Worm (Caenorhabditis elegans) whole organism, young adult: ENCODE measurements around the gene mfsd-8.

ENCODE experiments used
- B0019.2 ChIP-seq: fragments of 200-800 bp; sonication (Bioruptor generic); conservative IDR thresholded peaks from 2 replicates; pipeline ENCODE4 v1.3.6; 2022; ENCODE audit warnings: missing genetic modification reagents, missing genetic modification characterization, missing compliant biosample characterization
- B0336.3 ChIP-seq: fragments of 200-800 bp; sonication (Bioruptor generic); IDR thresholded peaks from 2 replicates; pipeline ENCODE4 v1.3.6; 2022; ENCODE audit warnings: missing genetic modification characterization, missing compliant biosample characterization
- C06A6.2 ChIP-seq: fragments of 200-800 bp; sonication (Bioruptor generic); conservative IDR thresholded peaks from 2 replicates; pipeline ENCODE4 v1.3.6; 2022; ENCODE audit warnings: missing genetic modification characterization, missing compliant biosample characterization
- F52B5.7 ChIP-seq: sonication (generic microtip); optimal IDR thresholded peaks from 2 replicates; lab custom pipeline; 2016; ENCODE audit warnings: mild to moderate bottlenecking, missing genetic modification characterization, missing compliant biosample characterization
- F57C9.4 ChIP-seq: sonication (generic microtip); optimal IDR thresholded peaks from 2 replicates; lab custom pipeline; 2017; ENCODE audit warnings: mild to moderate bottlenecking, missing genetic modification characterization, missing compliant biosample characterization
- Y53F4B.3 ChIP-seq: fragments of 200-800 bp; sonication (Bioruptor generic); IDR thresholded peaks from 2 replicates; pipeline ENCODE4 v1.3.6; 2022; ENCODE audit warnings: missing genetic modification reagents, missing genetic modification characterization, missing compliant biosample characterization
- Y53G8AR.9 ChIP-seq: fragments of 200-800 bp; sonication (Bioruptor generic); conservative IDR thresholded peaks from 2 replicates; pipeline ENCODE4 v1.3.6; 2022; ENCODE audit warnings: missing genetic modification reagents, missing genetic modification characterization, missing compliant biosample characterization
- aptf-3 ChIP-seq: fragments of 200-800 bp; sonication (Bioruptor generic); IDR thresholded peaks from 2 replicates; pipeline ENCODE4 v1.3.6; 2022; ENCODE audit warnings: missing genetic modification characterization, missing compliant biosample characterization
- attf-5 ChIP-seq: fragments of 200-800 bp; sonication (Bioruptor generic); optimal IDR thresholded peaks from 2 replicates; lab custom pipeline; 2018; ENCODE audit warnings: mild to moderate bottlenecking, missing genetic modification characterization, missing compliant biosample characterization
- cebp-1 ChIP-seq, 2 experiments: fragments of 200-800 bp in 1 of 2; sonication (Bioruptor generic) in 1 of 2; sonication (generic microtip) in 1 of 2; IDR thresholded peaks in 1 of 2; optimal IDR thresholded peaks in 1 of 2; 2 replicates each; pipeline versions ENCODE4 v1.3.6 to Lab custom; 2017 to 2022; ENCODE audit warnings: missing compliant biosample characterization in 2 of 2, missing genetic modification characterization in 2 of 2, mild to moderate bottlenecking in 1 of 2, missing genetic modification reagents in 1 of 2, moderate library complexity in 1 of 2
- cebp-2 ChIP-seq: fragments of 200-800 bp; sonication (Bioruptor generic); IDR thresholded peaks from 2 replicates; pipeline ENCODE4 v1.3.6; 2022; ENCODE audit warnings: missing genetic modification characterization, missing compliant biosample characterization
- chd-7 ChIP-seq: sonication (generic microtip); optimal IDR thresholded peaks from 2 replicates; lab custom pipeline; 2016; ENCODE audit warnings: mild to moderate bottlenecking, missing genetic modification characterization, moderate library complexity, missing compliant biosample characterization
- die-1 ChIP-seq: sonication (generic microtip); optimal IDR thresholded peaks from 2 replicates; lab custom pipeline; 2016; ENCODE audit warnings: missing genotype, mild to moderate bottlenecking, missing genetic modification characterization, missing compliant biosample characterization
- ets-4 ChIP-seq: fragments of 200-800 bp; sonication (Bioruptor generic); optimal IDR thresholded peaks from 2 replicates; lab custom pipeline; 2018; ENCODE audit warnings: mild to moderate bottlenecking, missing genetic modification characterization, missing compliant biosample characterization
- hlh-26 ChIP-seq: fragments of 200-800 bp; sonication (Bioruptor generic); conservative IDR thresholded peaks from 2 replicates; pipeline ENCODE4 v1.3.6; 2022; ENCODE audit warnings: missing genetic modification reagents, missing genetic modification characterization, missing compliant biosample characterization
- hmg-1.2 ChIP-seq: fragments of 200-800 bp; sonication (Bioruptor generic); IDR thresholded peaks from 2 replicates; pipeline ENCODE4 v1.3.6; 2022; ENCODE audit warnings: missing genetic modification reagents, missing genetic modification characterization, missing compliant biosample characterization
- let-526 ChIP-seq: fragments of 200-800 bp; sonication (Bioruptor generic); IDR thresholded peaks from 2 replicates; pipeline ENCODE4 v1.3.6; 2022; ENCODE audit warnings: missing genetic modification reagents, missing genetic modification characterization, missing compliant biosample characterization
- let-607 ChIP-seq, 2 experiments: fragments of 200-800 bp in 1 of 2; sonication (Bioruptor generic) in 1 of 2; sonication (generic microtip) in 1 of 2; optimal IDR thresholded peaks; 2 replicates each; lab custom pipeline; 2016 to 2018; ENCODE audit warnings: mild to moderate bottlenecking in 2 of 2, missing compliant biosample characterization in 2 of 2, missing genetic modification characterization in 2 of 2, moderate library complexity in 2 of 2, missing genotype in 1 of 2
- lir-1 ChIP-seq: fragments of 200-800 bp; sonication (Bioruptor generic); conservative IDR thresholded peaks from 2 replicates; pipeline ENCODE4 v1.3.6; 2022; ENCODE audit warnings: missing genetic modification reagents, missing genetic modification characterization, missing compliant biosample characterization
- lsl-1 ChIP-seq: fragments of 200-800 bp; sonication (Bioruptor generic); optimal IDR thresholded peaks from 2 replicates; lab custom pipeline; 2018; ENCODE audit warnings: mild to moderate bottlenecking, missing genetic modification characterization, moderate library complexity, missing compliant biosample characterization
- madf-6 ChIP-seq: fragments of 200-800 bp; sonication (Bioruptor generic); IDR thresholded peaks from 2 replicates; pipeline ENCODE4 v1.3.6; 2022; ENCODE audit warnings: missing genetic modification reagents, missing genetic modification characterization, missing compliant biosample characterization
- mcd-1 ChIP-seq: fragments of 200-800 bp; sonication (Bioruptor generic); IDR thresholded peaks from 2 replicates; pipeline ENCODE4 v1.3.6; 2022; ENCODE audit warnings: missing genetic modification reagents, missing genetic modification characterization, missing compliant biosample characterization
- mes-4 ChIP-seq: sonication (generic microtip); optimal IDR thresholded peaks from 2 replicates; lab custom pipeline; 2016; ENCODE audit warnings: missing genotype, missing genetic modification characterization, missing compliant biosample characterization
- nfya-1 ChIP-seq: sonication (generic microtip); optimal IDR thresholded peaks from 2 replicates; lab custom pipeline; 2017; ENCODE audit warnings: antibody characterized with exemption, missing compliant biosample characterization, missing genetic modification characterization, borderline replicate concordance; ENCODE audit not compliant: insufficient read depth
- somi-1 ChIP-seq: fragments of 200-800 bp; sonication (Bioruptor generic); optimal IDR thresholded peaks from 2 replicates; lab custom pipeline; 2018; ENCODE audit warnings: mild to moderate bottlenecking, missing genetic modification characterization, missing compliant biosample characterization
- tlf-1 ChIP-seq: fragments of 200-800 bp; sonication (Bioruptor generic); optimal IDR thresholded peaks from 2 replicates; lab custom pipeline; 2018; ENCODE audit warnings: mild to moderate bottlenecking, missing genetic modification characterization, missing compliant biosample characterization
- unc-62 ChIP-seq: fragments of 150-350 bp; optimal IDR thresholded peaks from 2 replicates; lab custom pipeline; 2014; ENCODE audit warnings: missing biosample characterization, missing genetic modification reagents, missing genetic modification characterization
- ztf-25 ChIP-seq: fragments of 200-800 bp; sonication (Bioruptor generic); IDR thresholded peaks from 2 replicates; pipeline ENCODE4 v1.3.6; 2022; ENCODE audit warnings: missing genetic modification reagents, missing genetic modification characterization, missing compliant biosample characterization
- ztf-26 ChIP-seq: sonication (generic microtip); optimal IDR thresholded peaks from 2 replicates; lab custom pipeline; 2017; ENCODE audit warnings: missing genetic modification characterization, missing compliant biosample characterization

mfsd-8 gene

ce11 chrIII:3294283-3294793, 12.2 kb downstream of the mfsd-8 start, which contains the start of the genes Y53G8AR.8 and Y53G8AR.6 (continued):
- TF ChIP-seq lsl-1 (peak; percentile 50), chd-7 (no peak), somi-1 (no peak), ztf-26 (tag; lab: Kevin White, UChicago) (no peak), aptf-3 (GFP tag; lab: Robert Waterston, UW) (no peak), attf-5 (GFP tag; lab: Kevin White, UChicago) (no peak), mes-4 (no peak)

- no peak for TF ChIP-seq somi-1
- no peak for TF ChIP-seq die-1 (tag; lab: Kevin White, UChicago)
- no peak for TF ChIP-seq B0019.2
- TF ChIP-seq Y53F4B.3 (GFP tag; lab: Robert Waterston, UW), result no peak
- TF ChIP-seq hlh-26 (GFP tag; lab: Robert Waterston, UW), result no peak
- TF ChIP-seq C06A6.2 (GFP tag; lab: Robert Waterston, UW), result no peak
- no peak for TF ChIP-seq tlf-1 (GFP tag; lab: Kevin White, UChicago)
- no peak for TF ChIP-seq mcd-1
- no peak for TF ChIP-seq let-526 (GFP tag; lab: Robert Waterston, UW)
- no peak for TF ChIP-seq unc-62 (GFP tag; lab: Kevin White, UChicago)
- no peak for TF ChIP-seq nfya-1
- no peak for TF ChIP-seq Y53G8AR.9
- TF ChIP-seq, all 124 proteins: peak for 0
Measured at ce11 chrIII:3297151-3297550, 15.0 kb downstream of the mfsd-8 start, which contains the start of gene Y53G8AR.5. TSS of gene Y53G8AR.5 (plus strand) at chrIII:3297451.

ce11 chrIII:3304554-3304953, 22.4 kb downstream of the mfsd-8 start:
- TF ChIP-seq F57C9.4 (tag; lab: Kevin White, UChicago) (no peak), F52B5.7 (tag; lab: Kevin White, UChicago) (no peak), cebp-1 (GFP tag; IDR thresholded peaks at IDR 0.05; lab: Robert Waterston, UW) (no peak), cebp-1 (tag; optimal IDR thresholded peaks at IDR 0.05; lab: Kevin White, UChicago) (peak; percentile 2), hmg-1.2 (GFP tag; lab: Robert Waterston, UW) (peak; percentile 76), B0336.3 (GFP tag; lab: Robert Waterston, UW) (no peak)

ce11 chrIII:3306322-3306721, 24.2 kb downstream of the mfsd-8 start:
- TF ChIP-seq unc-62 (GFP tag; lab: Kevin White, UChicago) (peak; percentile 28), cebp-1 (GFP tag; IDR thresholded peaks at IDR 0.05; lab: Robert Waterston, UW) (peak; percentile 86), cebp-1 (tag; optimal IDR thresholded peaks at IDR 0.05; lab: Kevin White, UChicago) (peak; percentile 95), ets-4 (GFP tag; lab: Kevin White, UChicago) (no peak), madf-6 (GFP tag; lab: Robert Waterston, UW) (no peak)

- no peak for TF ChIP-seq lir-1 (GFP tag; lab: Robert Waterston, UW)
- TF ChIP-seq cebp-2 (GFP tag; lab: Robert Waterston, UW), result no peak
- no peak for TF ChIP-seq ztf-25 (GFP tag; lab: Robert Waterston, UW)
- no peak for TF ChIP-seq let-607 (tag; optimal IDR thresholded peaks at IDR 0.05; lab: Kevin White, UChicago)
- no peak for TF ChIP-seq cebp-1 (GFP tag; IDR thresholded peaks at IDR 0.05; lab: Robert Waterston, UW)
- peak; percentile 11 for TF ChIP-seq cebp-1 (tag; optimal IDR thresholded peaks at IDR 0.05; lab: Kevin White, UChicago)
- TF ChIP-seq ztf-26 (tag; lab: Kevin White, UChicago), result no peak
- TF ChIP-seq attf-5 (GFP tag; lab: Kevin White, UChicago), result peak; percentile 35
Measured at ce11 chrIII:3307379-3307778, 25.3 kb downstream of the mfsd-8 start.
